Worm (Caenorhabditis elegans): ENCODE data around the gene Y60A9.3.

ce11 chrX:14423105-14423504 is 40.1 kb downstream of the Y60A9.3 start, which contains the start of gene fipr-3:
- no peak for TF ChIP-seq lin-13 (GFP tag; optimal IDR thresholded peaks at IDR 0.05)
- TF ChIP-seq ztf-11 (tag; optimal IDR thresholded peaks at IDR 0.05): no peak
- TF ChIP-seq nhr-11 (tag; optimal IDR thresholded peaks at IDR 0.05): no peak
- TF ChIP-seq Y48G9A.11 (GFP tag; IDR thresholded peaks at IDR 0.05): no peak
